Worm (Caenorhabditis elegans) whole organism, L4/young adult: ENCODE measurements around the gene R02E12.12.

Experiments used
- dao-5 ChIP-seq: sonication (generic microtip); optimal IDR thresholded peaks from 2 replicates; lab custom pipeline; 2016; ENCODE audit warnings: missing genotype, missing genetic modification characterization, moderate library complexity, missing compliant biosample characterization
- him-1 ChIP-seq: sonication (generic microtip); optimal IDR thresholded peaks from 2 replicates; lab custom pipeline; 2016; ENCODE audit warnings: missing genotype, missing genetic modification reagents, missing genetic modification characterization, missing compliant biosample characterization

- TF ChIP-seq dao-5: no peak
- TF ChIP-seq him-1 (tag; lab: Kevin White, UChicago): no peak
Measured at ce11 chrX:3991652-3992051, 11.7 kb upstream of the R02E12.12 start.
